Worm (Caenorhabditis elegans) whole organism, mixed stage, embryonic: Measurements from ENCODE around the gene C02E7.7.

Experiments
- M03D4.4 ChIP-seq: sonication (generic microtip); optimal IDR thresholded peaks from 2 replicates; lab custom pipeline; 2017; ENCODE audit warnings: mild to moderate bottlenecking, missing genetic modification characterization, missing compliant biosample characterization
- blmp-1 ChIP-seq: fragments of 150-350 bp; optimal IDR thresholded peaks from 2 replicates; lab custom pipeline; 2014; ENCODE audit warnings: missing biosample characterization, missing genetic modification characterization
- ces-1 ChIP-seq: fragments of 150-350 bp; optimal IDR thresholded peaks from 2 replicates; lab custom pipeline; 2014; ENCODE audit warnings: missing biosample characterization, missing genetic modification reagents, missing genetic modification characterization
- elt-1 ChIP-seq: sonication (generic microtip); optimal IDR thresholded peaks from 2 replicates; lab custom pipeline; 2017; ENCODE audit warnings: missing genetic modification characterization, mild to moderate bottlenecking, missing compliant biosample characterization, antibody characterized with exemption, moderate library complexity, borderline replicate concordance; ENCODE audit not compliant: insufficient read depth
- lin-13 ChIP-seq: fragments of 150-350 bp; optimal IDR thresholded peaks from 2 replicates; lab custom pipeline; 2014; ENCODE audit warnings: missing biosample characterization, missing genetic modification characterization
- lsy-2 ChIP-seq: fragments of 150-350 bp; optimal IDR thresholded peaks from 2 replicates; lab custom pipeline; 2014; ENCODE audit warnings: missing biosample characterization, missing genetic modification characterization
- nhr-237 ChIP-seq: fragments of 150-350 bp; optimal IDR thresholded peaks from 2 replicates; lab custom pipeline; 2014; ENCODE audit warnings: missing biosample characterization, missing genetic modification characterization
- nhr-28 ChIP-seq: fragments of 150-350 bp; optimal IDR thresholded peaks from 2 replicates; lab custom pipeline; 2014; ENCODE audit warnings: missing biosample characterization, missing genetic modification characterization
- snpc-4 ChIP-seq: fragments of 150-350 bp; optimal IDR thresholded peaks from 2 replicates; lab custom pipeline; 2014; ENCODE audit warnings: missing biosample characterization, missing genetic modification characterization
- unc-120 ChIP-seq: sonication (generic microtip); optimal IDR thresholded peaks from 2 replicates; lab custom pipeline; 2017; ENCODE audit warnings: missing genetic modification characterization, missing compliant biosample characterization; ENCODE audit not compliant: poor library complexity, severe bottlenecking
- unc-39 ChIP-seq: fragments of 150-350 bp; optimal IDR thresholded peaks from 2 replicates; lab custom pipeline; 2014; ENCODE audit warnings: missing biosample characterization, missing genetic modification characterization
- unc-62 ChIP-seq: fragments of 150-350 bp; optimal IDR thresholded peaks from 2 replicates; lab custom pipeline; 2014; ENCODE audit warnings: missing biosample characterization, missing genetic modification reagents, missing genetic modification characterization

DNA sequence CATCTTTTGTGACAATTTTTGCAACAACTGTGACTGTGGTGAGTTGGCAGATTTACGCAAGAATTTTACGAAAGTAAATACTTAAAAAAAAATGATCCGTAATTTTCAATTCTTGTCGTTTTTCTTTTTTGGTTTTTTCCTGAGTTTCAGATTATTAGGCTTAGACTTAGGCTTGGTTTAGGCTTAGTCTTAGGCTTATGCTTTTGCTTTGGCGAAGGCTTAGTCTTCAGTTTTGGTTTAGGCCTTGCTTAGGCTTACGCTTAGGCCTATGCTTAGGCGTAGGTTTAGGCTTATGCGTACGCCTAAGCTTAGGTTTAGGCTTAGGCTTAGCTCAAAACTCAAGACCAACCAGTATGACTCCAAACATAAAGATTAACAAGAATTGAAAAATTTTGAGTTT lies 39.2 kb upstream of the C02E7.7 start:
- no peak for TF ChIP-seq snpc-4 (tag; lab: Kevin White, UChicago)
- TF ChIP-seq elt-1 (tag; lab: Kevin White, UChicago): no peak
- TF ChIP-seq blmp-1 (tag; lab: Kevin White, UChicago): no peak
- TF ChIP-seq lsy-2 (tag; lab: Kevin White, UChicago): no peak
- no peak for TF ChIP-seq nhr-28
- TF ChIP-seq unc-39 (tag; lab: Kevin White, UChicago): no peak
- no peak for TF ChIP-seq M03D4.4
- TF ChIP-seq nhr-237 (tag; lab: Kevin White, UChicago): no peak
- no peak for TF ChIP-seq lin-13 (tag; lab: Kevin White, UChicago)
- TF ChIP-seq unc-120 (tag; lab: Kevin White, UChicago): no peak
- no peak for TF ChIP-seq unc-62 (GFP tag; lab: Kevin White, UChicago)
- TF ChIP-seq ces-1 (GFP tag; lab: Kevin White, UChicago): no peak
